Worm (Caenorhabditis elegans) whole organism, late embryonic: ENCODE data around the gene nhr-125.

Experiments used
- ama-1 ChIP-seq: fragments of 150-350 bp; optimal IDR thresholded peaks from 2 replicates; lab custom pipeline; 2014
- ceh-2 ChIP-seq: sonication (generic microtip); optimal IDR thresholded peaks from 2 replicates; lab custom pipeline; 2016; ENCODE audit warnings: missing genotype, missing genetic modification characterization, missing compliant biosample characterization
- ceh-30 ChIP-seq: fragments of 150-350 bp; optimal IDR thresholded peaks from 2 replicates; lab custom pipeline; 2014; ENCODE audit warnings: missing biosample characterization, missing genetic modification characterization
- dmd-4 ChIP-seq: sonication (generic microtip); optimal IDR thresholded peaks from 2 replicates; lab custom pipeline; 2016; ENCODE audit warnings: borderline replicate concordance, missing genetic modification characterization, missing compliant biosample characterization
- dve-1 ChIP-seq: sonication (generic microtip); optimal IDR thresholded peaks from 2 replicates; lab custom pipeline; 2017; ENCODE audit warnings: antibody characterized with exemption, mild to moderate bottlenecking, missing genetic modification characterization, missing compliant biosample characterization
- ets-4 ChIP-seq: sonication (generic microtip); optimal IDR thresholded peaks from 2 replicates; lab custom pipeline; 2016; ENCODE audit warnings: missing genetic modification characterization, missing compliant biosample characterization
- fax-1 ChIP-seq: sonication (generic microtip); optimal IDR thresholded peaks from 2 replicates; lab custom pipeline; 2016; ENCODE audit warnings: missing genotype, missing genetic modification characterization, missing compliant biosample characterization
- lin-11 ChIP-seq: fragments of 200-800 bp; sonication (Bioruptor generic); optimal IDR thresholded peaks from 2 replicates; lab custom pipeline; 2018; ENCODE audit warnings: mild to moderate bottlenecking, missing genetic modification characterization, missing compliant biosample characterization
- pqm-1 ChIP-seq: sonication (generic microtip); optimal IDR thresholded peaks from 2 replicates; lab custom pipeline; 2016; ENCODE audit warnings: missing genetic modification characterization, missing compliant biosample characterization
- pros-1 ChIP-seq: fragments of 150-350 bp; optimal IDR thresholded peaks from 2 replicates; lab custom pipeline; 2014; ENCODE audit warnings: missing biosample characterization, missing genetic modification reagents, missing genetic modification characterization
- tbx-2 ChIP-seq: sonication (generic microtip); optimal IDR thresholded peaks from 2 replicates; lab custom pipeline; 2016; ENCODE audit warnings: missing genetic modification characterization, missing compliant biosample characterization
- unc-55 ChIP-seq: sonication (generic microtip); optimal IDR thresholded peaks from 2 replicates; lab custom pipeline; 2017; ENCODE audit warnings: missing biosample characterization, missing genetic modification reagents, missing genetic modification characterization

ce11 chrV:4315057-4315456 lies 10.3 kb downstream of the nhr-125 start, which contains the start of gene srh-192:
- no peak for TF ChIP-seq fax-1
- no peak for TF ChIP-seq ceh-30
- no peak for TF ChIP-seq pqm-1 (tag; lab: Kevin White, UChicago)
- no peak for TF ChIP-seq ama-1
- TF ChIP-seq pros-1 = no peak
- TF ChIP-seq tbx-2 (tag; lab: Kevin White, UChicago) = no peak
- TF ChIP-seq ets-4 (tag; lab: Kevin White, UChicago) = no peak
- TF ChIP-seq unc-55 (GFP tag; lab: Kevin White, UChicago) = no peak
- TF ChIP-seq ceh-2 (tag; lab: Kevin White, UChicago) = no peak
- TF ChIP-seq lin-11 (tag; lab: Kevin White, UChicago) = no peak
- TF ChIP-seq dmd-4 (tag; lab: Kevin White, UChicago) = no peak
- TF ChIP-seq dve-1 (tag; lab: Kevin White, UChicago) = no peak
